Worm (Caenorhabditis elegans): ENCODE results near the gene mct-5.
A peak's percentile ranks its signal among the peaks of the same experiment; 100 is the strongest.

Gene mct-5

DNA sequence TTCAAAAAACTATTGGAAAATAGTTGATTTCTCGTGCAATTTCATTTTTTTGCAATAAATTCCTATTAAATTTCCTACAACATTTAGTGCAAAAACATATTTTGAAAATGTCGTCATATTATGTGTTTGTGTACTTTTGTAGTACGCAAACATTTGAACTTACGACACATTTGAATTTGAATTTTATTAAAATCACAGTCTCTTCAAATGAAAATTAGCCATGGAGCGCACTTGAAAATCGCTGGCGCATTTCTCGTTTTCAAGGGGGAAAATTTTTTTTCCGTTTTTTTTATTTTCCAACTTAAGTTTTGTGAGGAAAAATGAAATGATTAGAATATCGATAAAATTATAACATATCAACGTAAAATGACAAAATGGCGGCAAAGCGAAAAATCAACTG is 49.2 kb upstream of the mct-5 start (continued):
- no peak for TF ChIP-seq madf-9 (GFP tag; conservative IDR thresholded peaks at IDR 0.05)
- no peak for TF ChIP-seq jun-1 (tag; optimal IDR thresholded peaks at IDR 0.05)
- peak; percentile 50 for TF ChIP-seq F49E8.2 (tag; optimal IDR thresholded peaks at IDR 0.05; ENCODE audit: borderline replicate concordance)
- no peak for TF ChIP-seq ZK546.5 (tag; optimal IDR thresholded peaks at IDR 0.05)
- TF ChIP-seq lin-38 (GFP tag; IDR thresholded peaks at IDR 0.05), result peak; percentile 93
- TF ChIP-seq ceh-82 (tag; optimal IDR thresholded peaks at IDR 0.05), result no peak
- no peak for TF ChIP-seq ztf-11 (tag; optimal IDR thresholded peaks at IDR 0.05)
- TF ChIP-seq nhr-11 (tag; optimal IDR thresholded peaks at IDR 0.05), result no peak
- TF ChIP-seq daf-16 (GFP tag; optimal IDR thresholded peaks at IDR 0.05), result no peak
- no peak for TF ChIP-seq daf-16 (tag; optimal IDR thresholded peaks at IDR 0.05)
- TF ChIP-seq set-16 (GFP tag; IDR thresholded peaks at IDR 0.05), result no peak
- no peak for TF ChIP-seq mdt-29 (GFP tag; IDR thresholded peaks at IDR 0.05)
- TF ChIP-seq zag-1 (tag; optimal IDR thresholded peaks at IDR 0.05), result no peak
- no peak for TF ChIP-seq lin-29 (GFP tag; IDR thresholded peaks at IDR 0.05)
- TF ChIP-seq daf-19 (GFP tag; conservative IDR thresholded peaks at IDR 0.05), result no peak
- TF ChIP-seq unc-39 (tag; optimal IDR thresholded peaks at IDR 0.05), result no peak
- TF ChIP-seq duxl-1 (tag; optimal IDR thresholded peaks at IDR 0.05; ENCODE audit: poor library complexity), result no peak
- TF ChIP-seq dmd-8 (GFP tag; IDR thresholded peaks at IDR 0.05), result no peak
- TF ChIP-seq ceh-62 (tag; optimal IDR thresholded peaks at IDR 0.05), result no peak
- TF ChIP-seq fkh-10 (GFP tag; optimal IDR thresholded peaks at IDR 0.05), result no peak
- TF ChIP-seq ces-1 (GFP tag; optimal IDR thresholded peaks at IDR 0.05), result no peak
- no peak for TF ChIP-seq T26A8.4 (GFP tag; IDR thresholded peaks at IDR 0.05)
- no peak for TF ChIP-seq lin-39 (tag; optimal IDR thresholded peaks at IDR 0.05)
- no peak for TF ChIP-seq pqm-1 (tag; optimal IDR thresholded peaks at IDR 0.05)
- no peak for TF ChIP-seq nhr-25 (tag; optimal IDR thresholded peaks at IDR 0.05; ENCODE audit: borderline replicate concordance, insufficient read depth)
- no peak for TF ChIP-seq F37D6.2 (tag; optimal IDR thresholded peaks at IDR 0.05)
- TF ChIP-seq snpc-1.2 (GFP tag; IDR thresholded peaks at IDR 0.05), result no peak
- no peak for TF ChIP-seq nhr-237 (tag; optimal IDR thresholded peaks at IDR 0.05)
- TF ChIP-seq attf-4 (tag; optimal IDR thresholded peaks at IDR 0.05), result no peak
- peak; percentile 17 for TF ChIP-seq lin-13 (GFP tag; optimal IDR thresholded peaks at IDR 0.05)
- TF ChIP-seq zip-2 (tag; optimal IDR thresholded peaks at IDR 0.05), result no peak

DNA sequence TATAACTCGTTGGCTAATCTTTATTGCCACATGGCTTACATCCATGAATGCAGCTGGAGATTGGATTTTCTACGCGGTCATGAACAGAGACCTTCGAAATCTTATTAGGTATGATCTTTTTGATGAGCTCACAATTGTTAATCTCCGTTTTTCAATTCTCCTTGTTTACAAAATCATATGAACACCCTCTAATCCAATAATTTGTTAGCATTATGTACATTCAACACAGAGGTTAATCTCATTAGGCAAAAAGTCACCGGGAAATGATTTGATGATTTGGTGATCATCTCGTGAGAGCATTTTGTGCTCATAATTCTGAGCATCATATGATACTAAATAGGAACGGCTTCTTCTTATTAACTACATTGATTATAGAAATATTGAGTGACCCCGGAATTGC is 47.8 kb upstream of the mct-5 start:
- TF ChIP-seq dpl-1 (GFP tag; optimal IDR thresholded peaks at IDR 0.05) (no peak), arid-1 (GFP tag; conservative IDR thresholded peaks at IDR 0.05) (no peak), mxl-2 (GFP tag; conservative IDR thresholded peaks at IDR 0.05) (no peak), hif-1 (tag; optimal IDR thresholded peaks at IDR 0.05) (no peak), fkh-10 (GFP tag; optimal IDR thresholded peaks at IDR 0.05) (no peak), ceh-28 (tag; optimal IDR thresholded peaks at IDR 0.05) (no peak), mdl-1 (tag; optimal IDR thresholded peaks at IDR 0.05) (no peak), spr-3 (GFP tag; optimal IDR thresholded peaks at IDR 0.05) (no peak), ZK546.5 (tag; optimal IDR thresholded peaks at IDR 0.05) (no peak), daf-19 (GFP tag; conservative IDR thresholded peaks at IDR 0.05) (no peak), nhr-102 (tag; optimal IDR thresholded peaks at IDR 0.05) (no peak), nhr-111 (GFP tag; optimal IDR thresholded peaks at IDR 0.05) (no peak), ztf-11 (tag; optimal IDR thresholded peaks at IDR 0.05) (no peak), hmg-1.1 (GFP tag; IDR thresholded peaks at IDR 0.05) (no peak), pha-4 (GFP tag; IDR thresholded peaks at IDR 0.05) (no peak), pha-4 (tag; optimal IDR thresholded peaks at IDR 0.05) (no peak), skn-1 (tag; optimal IDR thresholded peaks at IDR 0.05) (no peak), lin-29 (GFP tag; IDR thresholded peaks at IDR 0.05) (no peak), unc-62 (GFP tag; optimal IDR thresholded peaks at IDR 0.05 in 1 of 2) (no peak), unc-62 (tag; optimal IDR thresholded peaks at IDR 0.05) (no peak)
